Worm (Caenorhabditis elegans) whole organism, L1 larva: Measurements from ENCODE around the gene H12I13.1.

ENCODE experiments used
- C16A3.4 ChIP-seq: fragments of 150-350 bp; optimal IDR thresholded peaks from 2 replicates; lab custom pipeline; 2014; ENCODE audit warnings: missing biosample characterization, missing genetic modification characterization
- C34B4.2 ChIP-seq: sonication (generic microtip); optimal IDR thresholded peaks from 2 replicates; lab custom pipeline; 2017; ENCODE audit warnings: mild to moderate bottlenecking, missing genetic modification characterization, missing compliant biosample characterization
- F16B12.6 ChIP-seq: fragments of 150-350 bp; optimal IDR thresholded peaks from 2 replicates; lab custom pipeline; 2014; ENCODE audit warnings: missing biosample characterization, missing genetic modification characterization
- Y116A8C.19 ChIP-seq: sonication (generic microtip); optimal IDR thresholded peaks from 2 replicates; lab custom pipeline; 2016; ENCODE audit warnings: missing compliant biosample characterization, missing genetic modification characterization, borderline replicate concordance
- aha-1 ChIP-seq: fragments of 150-350 bp; optimal IDR thresholded peaks from 2 replicates; lab custom pipeline; 2014; ENCODE audit warnings: missing biosample characterization, missing genetic modification characterization
- alr-1 ChIP-seq: fragments of 200-800 bp; sonication (Bioruptor generic); optimal IDR thresholded peaks from 2 replicates; lab custom pipeline; 2018; ENCODE audit warnings: borderline replicate concordance, mild to moderate bottlenecking, missing genetic modification characterization, missing compliant biosample characterization
- ama-1 ChIP-seq: fragments of 150-350 bp; optimal IDR thresholded peaks from 2 replicates; lab custom pipeline; 2014
- blmp-1 ChIP-seq: fragments of 150-350 bp; optimal IDR thresholded peaks from 2 replicates; lab custom pipeline; 2014; ENCODE audit warnings: missing biosample characterization, missing genetic modification characterization
- dpl-1 ChIP-seq, 3 experiments: fragments of 150-350 bp in 2 of 3; sonication (generic microtip) in 1 of 3; optimal IDR thresholded peaks; 2 replicates each; lab custom pipeline; 2014 to 2017; ENCODE audit warnings: missing biosample characterization in 3 of 3, missing genetic modification characterization in 3 of 3, missing genetic modification reagents in 3 of 3
- dsc-1 ChIP-seq: sonication (generic microtip); optimal IDR thresholded peaks from 2 replicates; lab custom pipeline; 2016; ENCODE audit warnings: mild to moderate bottlenecking, missing genetic modification characterization, missing compliant biosample characterization
- efl-1 ChIP-seq, 4 experiments: fragments of 150-350 bp; optimal IDR thresholded peaks in 3 of 4; peaks in 1 of 4; 1 replicate in 1 of 4; 2 replicates in 3 of 4; lab custom pipeline; 2014; ENCODE audit warnings: missing biosample characterization in 2 of 4, missing genetic modification characterization in 2 of 4, missing genetic modification reagents in 2 of 4
- efl-3 ChIP-seq: fragments of 200-800 bp; sonication (Bioruptor generic); optimal IDR thresholded peaks from 2 replicates; lab custom pipeline; 2018; ENCODE audit warnings: mild to moderate bottlenecking, missing genetic modification characterization, missing compliant biosample characterization
- egl-27 ChIP-seq, 2 experiments: fragments of 150-350 bp in 1 of 2; sonication (generic microtip); optimal IDR thresholded peaks; 3 replicates each; lab custom pipeline; 2017 to 2018; ENCODE audit warnings: missing biosample characterization in 2 of 2, missing genetic modification characterization in 2 of 2, missing genetic modification reagents in 2 of 2
- elt-2 ChIP-seq: sonication (generic microtip); optimal IDR thresholded peaks from 2 replicates; lab custom pipeline; 2016; ENCODE audit warnings: missing genetic modification characterization, mild to moderate bottlenecking, inconsistent platforms, missing compliant biosample characterization, missing genetic modification reagents
- elt-3 ChIP-seq, 6 experiments: fragments of 150-350 bp in 1 of 6; sonication (generic microtip); optimal IDR thresholded peaks; 2 replicates each; lab custom pipeline; 2017 to 2018; ENCODE audit warnings: missing biosample characterization in 6 of 6, missing genetic modification characterization in 6 of 6, inconsistent platforms in 1 of 6
- ets-5 ChIP-seq: fragments of 200-800 bp; sonication (Bioruptor generic); IDR thresholded peaks from 2 replicates; pipeline ENCODE4 v1.3.6; 2022; ENCODE audit warnings: missing genetic modification characterization, missing compliant biosample characterization
- fkh-10 ChIP-seq: sonication (generic microtip); optimal IDR thresholded peaks from 2 replicates; lab custom pipeline; 2017; ENCODE audit warnings: missing biosample characterization, missing genetic modification reagents, missing genetic modification characterization
- fkh-4 ChIP-seq: sonication (generic microtip); optimal IDR thresholded peaks from 2 replicates; lab custom pipeline; 2016; ENCODE audit warnings: missing compliant biosample characterization, missing genetic modification characterization, borderline replicate concordance
- fos-1 ChIP-seq: fragments of 150-350 bp; optimal IDR thresholded peaks from 2 replicates; lab custom pipeline; 2014; ENCODE audit warnings: missing biosample characterization, missing genetic modification characterization
- grh-1 ChIP-seq: fragments of 200-800 bp; sonication (Bioruptor generic); IDR thresholded peaks from 2 replicates; pipeline ENCODE4 v1.3.6; 2022; ENCODE audit warnings: missing genetic modification reagents, missing genetic modification characterization, missing compliant biosample characterization
- hlh-17 ChIP-seq: fragments of 200-800 bp; sonication (Bioruptor generic); optimal IDR thresholded peaks from 2 replicates; lab custom pipeline; 2018; ENCODE audit warnings: missing genetic modification characterization, mild to moderate bottlenecking, missing compliant biosample characterization, moderate library complexity, borderline replicate concordance
- hlh-4 ChIP-seq: sonication (generic microtip); optimal IDR thresholded peaks from 2 replicates; lab custom pipeline; 2016; ENCODE audit warnings: mild to moderate bottlenecking, missing genetic modification characterization, missing compliant biosample characterization
- hpl-2 ChIP-seq: fragments of 150-350 bp; optimal IDR thresholded peaks from 2 replicates; lab custom pipeline; 2014; ENCODE audit warnings: missing biosample characterization, missing genetic modification reagents, missing genetic modification characterization
- lin-13 ChIP-seq: fragments of 150-350 bp; optimal IDR thresholded peaks from 2 replicates; lab custom pipeline; 2014; ENCODE audit warnings: missing biosample characterization, missing genetic modification reagents, missing genetic modification characterization
- lin-14 ChIP-seq: fragments of 200-800 bp; sonication (Bioruptor generic); optimal IDR thresholded peaks from 2 replicates; lab custom pipeline; 2018; ENCODE audit warnings: mild to moderate bottlenecking, missing genetic modification characterization, moderate library complexity, missing compliant biosample characterization
- lin-15B ChIP-seq: fragments of 150-350 bp; sonication (generic microtip); optimal IDR thresholded peaks from 3 replicates; lab custom pipeline; 2014; ENCODE audit warnings: missing biosample characterization, missing genetic modification characterization
- lin-35 ChIP-seq, 2 experiments: fragments of 150-350 bp; optimal IDR thresholded peaks; 2 replicates each; lab custom pipeline; 2014; ENCODE audit warnings: missing biosample characterization in 2 of 2, missing genetic modification characterization in 2 of 2, missing genetic modification reagents in 2 of 2
- lir-3 ChIP-seq: sonication (generic microtip); optimal IDR thresholded peaks from 2 replicates; lab custom pipeline; 2016; ENCODE audit warnings: mild to moderate bottlenecking, missing genetic modification characterization, moderate library complexity, missing compliant biosample characterization; ENCODE audit not compliant: poor library complexity
- mdl-1 ChIP-seq, 2 experiments: fragments of 150-350 bp; optimal IDR thresholded peaks; 2 replicates each; lab custom pipeline; 2014 to 2017; ENCODE audit warnings: missing biosample characterization in 2 of 2, missing genetic modification characterization in 2 of 2, inconsistent platforms in 1 of 2
- mef-2 ChIP-seq: fragments of 150-350 bp; optimal IDR thresholded peaks from 2 replicates; lab custom pipeline; 2014; ENCODE audit warnings: missing biosample characterization, missing genetic modification characterization
- mep-1 ChIP-seq: fragments of 150-350 bp; optimal IDR thresholded peaks from 2 replicates; lab custom pipeline; 2014; ENCODE audit warnings: missing biosample characterization, missing genetic modification characterization
- nhr-12 ChIP-seq: sonication (generic microtip); optimal IDR thresholded peaks from 2 replicates; lab custom pipeline; 2017; ENCODE audit warnings: missing biosample characterization, missing genetic modification characterization
- nhr-20 ChIP-seq: sonication (generic microtip); optimal IDR thresholded peaks from 2 replicates; lab custom pipeline; 2016; ENCODE audit warnings: mild to moderate bottlenecking, missing genetic modification characterization, missing compliant biosample characterization
- nhr-237 ChIP-seq: fragments of 150-350 bp; optimal IDR thresholded peaks from 2 replicates; lab custom pipeline; 2014; ENCODE audit warnings: missing biosample characterization, missing genetic modification characterization
- nhr-28 ChIP-seq: fragments of 150-350 bp; optimal IDR thresholded peaks from 2 replicates; lab custom pipeline; 2014; ENCODE audit warnings: missing biosample characterization, missing genetic modification characterization
- nhr-85 ChIP-seq: sonication (generic microtip); peaks from one replicate; lab custom pipeline; 2016; ENCODE audit warnings: missing genetic modification characterization, inconsistent platforms, missing compliant biosample characterization
- nhr-90 ChIP-seq: sonication (generic microtip); optimal IDR thresholded peaks from 2 replicates; lab custom pipeline; 2016; ENCODE audit warnings: mild to moderate bottlenecking, missing genetic modification characterization, missing compliant biosample characterization; ENCODE audit not compliant: poor library complexity
- pax-3 ChIP-seq: fragments of 200-800 bp; sonication (Bioruptor generic); optimal IDR thresholded peaks from 2 replicates; lab custom pipeline; 2018; ENCODE audit warnings: mild to moderate bottlenecking, missing genetic modification characterization, moderate library complexity, missing compliant biosample characterization
- pqm-1 ChIP-seq: sonication (generic microtip); optimal IDR thresholded peaks from 3 replicates; lab custom pipeline; 2017; ENCODE audit warnings: missing biosample characterization, missing genetic modification characterization
- skn-1 ChIP-seq: fragments of 150-350 bp; optimal IDR thresholded peaks from 2 replicates; lab custom pipeline; 2014; ENCODE audit warnings: missing biosample characterization, missing genetic modification characterization
- snpc-4 ChIP-seq: fragments of 150-350 bp; optimal IDR thresholded peaks from 2 replicates; lab custom pipeline; 2014; ENCODE audit warnings: missing biosample characterization, missing genetic modification characterization
- swsn-7 ChIP-seq: sonication (generic microtip); optimal IDR thresholded peaks from 2 replicates; lab custom pipeline; 2016; ENCODE audit warnings: missing genetic modification characterization, missing compliant biosample characterization
- tbx-2 ChIP-seq: sonication (generic microtip); optimal IDR thresholded peaks from 2 replicates; lab custom pipeline; 2016; ENCODE audit warnings: missing genetic modification characterization, missing compliant biosample characterization
- tlp-1 ChIP-seq: fragments of 150-350 bp; optimal IDR thresholded peaks from 2 replicates; lab custom pipeline; 2014; ENCODE audit warnings: missing biosample characterization, missing genetic modification characterization
- unc-130 ChIP-seq: fragments of 150-350 bp; optimal IDR thresholded peaks from 2 replicates; lab custom pipeline; 2017; ENCODE audit warnings: missing biosample characterization, missing genetic modification characterization, inconsistent platforms
- unc-62 ChIP-seq: fragments of 150-350 bp; optimal IDR thresholded peaks from 2 replicates; lab custom pipeline; 2014; ENCODE audit warnings: missing biosample characterization, missing genetic modification reagents, missing genetic modification characterization
- xbp-1 ChIP-seq: sonication (generic microtip); optimal IDR thresholded peaks from 2 replicates; lab custom pipeline; 2016; ENCODE audit warnings: missing genetic modification characterization, missing compliant biosample characterization
- zag-1 ChIP-seq: fragments of 150-350 bp; optimal IDR thresholded peaks from 2 replicates; lab custom pipeline; 2014; ENCODE audit warnings: missing biosample characterization, missing genetic modification characterization
- zip-4 ChIP-seq: fragments of 200-800 bp; sonication (Bioruptor generic); optimal IDR thresholded peaks from 2 replicates; lab custom pipeline; 2018; ENCODE audit warnings: mild to moderate bottlenecking, missing genetic modification characterization, moderate library complexity, missing compliant biosample characterization
- ztf-4 ChIP-seq: fragments of 150-350 bp; optimal IDR thresholded peaks from 2 replicates; lab custom pipeline; 2014; ENCODE audit warnings: missing biosample characterization, missing genetic modification characterization

The H12I13.1 gene

DNA sequence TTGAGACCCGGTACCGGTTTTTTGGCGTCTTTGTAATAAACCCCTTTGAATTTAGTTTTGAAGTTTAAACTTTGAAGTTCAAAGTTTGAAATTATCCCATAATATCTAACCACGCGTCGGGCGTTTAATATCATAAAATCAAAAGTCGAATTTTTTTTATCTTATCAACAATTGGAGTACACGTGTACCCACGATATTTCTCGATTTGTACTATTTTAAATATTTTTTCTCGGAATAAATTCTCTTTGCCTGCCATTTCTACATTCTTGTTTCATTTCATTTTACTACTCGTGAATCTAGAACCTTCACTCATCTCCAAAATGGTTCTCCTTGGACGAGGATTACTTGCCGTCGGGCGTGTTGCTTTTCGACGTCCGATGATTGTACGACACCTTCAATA is 16.8 kb downstream of the H12I13.1 start, which contains the start of gene gldc-1:
gldc-1 (plus strand) TSS at position 301 of the 400 bp plus-strand sequence.
- TF ChIP-seq efl-1 (optimal IDR thresholded peaks at IDR 0.05; lab: Kevin White, UChicago) (no peak), efl-1 (GFP tag; optimal IDR thresholded peaks at IDR 0.05 in 1 of 2; lab: Kevin White, UChicago) (peak in 1 of 2 experiments; percentile 37), elt-3 (tag; optimal IDR thresholded peaks at IDR 0.05; lab: Kevin White, UChicago) (peak in 1 of 6 experiments; percentile 24), lin-15B (no peak), nhr-237 (tag; lab: Kevin White, UChicago) (no peak), fkh-10 (GFP tag; lab: Kevin White, UChicago) (no peak), pax-3 (tag; lab: Kevin White, UChicago) (no peak)
- TF ChIP-seq, all 84 proteins: peak for 2

ce11 chrII:6049546-6049945 is 17.4 kb downstream of the H12I13.1 start:
- peak in 1 of 2 experiments; percentile 25 for TF ChIP-seq lin-35 (GFP tag; optimal IDR thresholded peaks at IDR 0.05; lab: Kevin White, UChicago)
- TF ChIP-seq C34B4.2, result no peak
- TF ChIP-seq egl-27 (tag; optimal IDR thresholded peaks at IDR 0.05; lab: Kevin White, UChicago), result no peak
- TF ChIP-seq lin-13 (GFP tag; lab: Kevin White, UChicago), result no peak
- no peak for TF ChIP-seq dsc-1 (tag; lab: Kevin White, UChicago)
- no peak for TF ChIP-seq hlh-17 (GFP tag; lab: Kevin White, UChicago)
- no peak for TF ChIP-seq efl-3 (GFP tag; lab: Kevin White, UChicago)
- TF ChIP-seq zag-1, result no peak
- no peak for TF ChIP-seq fkh-10 (GFP tag; lab: Kevin White, UChicago)
- no peak for TF ChIP-seq ztf-4
- no peak for TF ChIP-seq C16A3.4
- no peak for TF ChIP-seq aha-1
- no peak for TF ChIP-seq F16B12.6 (tag; lab: Kevin White, UChicago)
- no peak for TF ChIP-seq hlh-4 (tag; lab: Kevin White, UChicago)
- no peak for TF ChIP-seq zip-4
- TF ChIP-seq tbx-2 (tag; lab: Kevin White, UChicago), result no peak
- no peak for TF ChIP-seq Y116A8C.19 (tag; lab: Kevin White, UChicago)
- no peak for TF ChIP-seq hpl-2 (GFP tag; lab: Kevin White, UChicago)
- TF ChIP-seq fkh-4 (tag; lab: Kevin White, UChicago), result no peak
- TF ChIP-seq efl-1 (optimal IDR thresholded peaks at IDR 0.05; lab: Kevin White, UChicago), result no peak
- TF ChIP-seq efl-1 (GFP tag; optimal IDR thresholded peaks at IDR 0.05 in 1 of 2; lab: Kevin White, UChicago), result peak in 1 of 2 experiments; percentile 89
- TF ChIP-seq mep-1 (tag; lab: Kevin White, UChicago), result no peak
- no peak for TF ChIP-seq blmp-1 (tag; lab: Kevin White, UChicago)
- peak; percentile 49 for TF ChIP-seq elt-2 (tag; lab: Kevin White, UChicago)
- no peak for TF ChIP-seq tlp-1
- peak in 3 of 6 experiments; percentile 13 to 73 (median 18) for TF ChIP-seq elt-3 (tag; optimal IDR thresholded peaks at IDR 0.05; lab: Kevin White, UChicago)
- TF ChIP-seq pqm-1 (tag; lab: Kevin White, UChicago), result no peak
- no peak for TF ChIP-seq nhr-28
- no peak for TF ChIP-seq nhr-12 (tag; lab: Kevin White, UChicago)
- no peak for TF ChIP-seq nhr-90 (tag; lab: Kevin White, UChicago)
- TF ChIP-seq ama-1 (lab: Kevin White, UChicago), result no peak
- no peak for TF ChIP-seq ets-5 (GFP tag; lab: Robert Waterston, UW)
- no peak for TF ChIP-seq fos-1 (tag; lab: Kevin White, UChicago)
- no peak for TF ChIP-seq mdl-1 (tag; optimal IDR thresholded peaks at IDR 0.05; lab: Kevin White, UChicago)
- no peak for TF ChIP-seq unc-62 (GFP tag; lab: Kevin White, UChicago)
- no peak for TF ChIP-seq lir-3 (tag; lab: Kevin White, UChicago)
- TF ChIP-seq lin-14 (GFP tag; lab: Kevin White, UChicago), result peak; percentile 21
- TF ChIP-seq nhr-85 (tag; lab: Kevin White, UChicago), result no peak
- TF ChIP-seq mef-2, result no peak
- no peak for TF ChIP-seq snpc-4 (tag; lab: Kevin White, UChicago)
- peak; percentile 12 for TF ChIP-seq nhr-20
- no peak for TF ChIP-seq pax-3 (tag; lab: Kevin White, UChicago)
- no peak for TF ChIP-seq grh-1 (GFP tag; lab: Robert Waterston, UW)
- no peak for TF ChIP-seq alr-1 (tag; lab: Kevin White, UChicago)
- no peak for TF ChIP-seq unc-130 (tag; lab: Kevin White, UChicago)
- no peak for TF ChIP-seq xbp-1
- no peak for TF ChIP-seq swsn-7
- no peak for TF ChIP-seq dpl-1 (GFP tag; optimal IDR thresholded peaks at IDR 0.05; lab: Kevin White, UChicago)
- TF ChIP-seq skn-1, result no peak
